Worm (Caenorhabditis elegans) whole organism, mixed stage, embryonic: Measurements from ENCODE around the gene Y41D4B.14.
"Not testable (repeated sequence)": the region's sequence is repeated elsewhere in the genome, so short reads cannot be mapped to it uniquely, and the experiment has no call there.

Experiments
- blmp-1 ChIP-seq: fragments of 150-350 bp; optimal IDR thresholded peaks from 2 replicates; lab custom pipeline; 2014; ENCODE audit warnings: missing biosample characterization, missing genetic modification characterization
- ceh-83 ChIP-seq: fragments of 200-800 bp; sonication (Bioruptor generic); optimal IDR thresholded peaks from 2 replicates; lab custom pipeline; 2018; ENCODE audit warnings: mild to moderate bottlenecking, missing genetic modification characterization, missing compliant biosample characterization
- ces-1 ChIP-seq: fragments of 150-350 bp; optimal IDR thresholded peaks from 2 replicates; lab custom pipeline; 2014; ENCODE audit warnings: missing biosample characterization, missing genetic modification reagents, missing genetic modification characterization
- cnd-1 ChIP-seq: fragments of 200-800 bp; sonication (Bioruptor generic); optimal IDR thresholded peaks from 2 replicates; lab custom pipeline; 2018; ENCODE audit warnings: mild to moderate bottlenecking, missing genetic modification characterization, missing compliant biosample characterization
- elt-1 ChIP-seq: sonication (generic microtip); optimal IDR thresholded peaks from 2 replicates; lab custom pipeline; 2017; ENCODE audit warnings: missing genetic modification characterization, mild to moderate bottlenecking, missing compliant biosample characterization, antibody characterized with exemption, moderate library complexity, borderline replicate concordance; ENCODE audit not compliant: insufficient read depth
- flh-1 ChIP-seq: fragments of 200-800 bp; sonication (Bioruptor generic); optimal IDR thresholded peaks from 2 replicates; lab custom pipeline; 2018; ENCODE audit warnings: mild to moderate bottlenecking, missing genetic modification characterization, moderate library complexity, missing compliant biosample characterization
- hlh-1 ChIP-seq: fragments of 150-350 bp; optimal IDR thresholded peaks from 2 replicates; lab custom pipeline; 2014; ENCODE audit warnings: missing biosample characterization, missing genetic modification reagents, missing genetic modification characterization
- lin-32 ChIP-seq: fragments of 200-800 bp; sonication (Bioruptor generic); optimal IDR thresholded peaks from 2 replicates; lab custom pipeline; 2018; ENCODE audit warnings: mild to moderate bottlenecking, missing genetic modification characterization, missing compliant biosample characterization
- lsy-2 ChIP-seq: fragments of 150-350 bp; optimal IDR thresholded peaks from 2 replicates; lab custom pipeline; 2014; ENCODE audit warnings: missing biosample characterization, missing genetic modification characterization
- mab-5 ChIP-seq: fragments of 150-350 bp; optimal IDR thresholded peaks from 2 replicates; lab custom pipeline; 2014; ENCODE audit warnings: missing biosample characterization, missing genetic modification characterization
- nhr-12 ChIP-seq: fragments of 150-350 bp; optimal IDR thresholded peaks from 2 replicates; lab custom pipeline; 2014; ENCODE audit warnings: missing biosample characterization, missing genetic modification characterization
- nhr-2 ChIP-seq: fragments of 150-350 bp; optimal IDR thresholded peaks from 2 replicates; lab custom pipeline; 2014; ENCODE audit warnings: missing biosample characterization, missing genetic modification characterization
- nhr-237 ChIP-seq: fragments of 150-350 bp; optimal IDR thresholded peaks from 2 replicates; lab custom pipeline; 2014; ENCODE audit warnings: missing biosample characterization, missing genetic modification characterization
- nhr-28 ChIP-seq: fragments of 150-350 bp; optimal IDR thresholded peaks from 2 replicates; lab custom pipeline; 2014; ENCODE audit warnings: missing biosample characterization, missing genetic modification characterization
- nhr-76 ChIP-seq: sonication (generic microtip); optimal IDR thresholded peaks from 2 replicates; lab custom pipeline; 2017; ENCODE audit warnings: missing biosample characterization, missing genetic modification characterization
- pha-4 ChIP-seq: fragments of 150-350 bp; optimal IDR thresholded peaks from 2 replicates; lab custom pipeline; 2018; ENCODE audit warnings: missing biosample characterization, missing genetic modification reagents, missing genetic modification characterization
- snpc-4 ChIP-seq: fragments of 150-350 bp; optimal IDR thresholded peaks from 2 replicates; lab custom pipeline; 2014; ENCODE audit warnings: missing biosample characterization, missing genetic modification characterization
- sptf-1 ChIP-seq: sonication (generic microtip); optimal IDR thresholded peaks from 2 replicates; lab custom pipeline; 2017; ENCODE audit warnings: mild to moderate bottlenecking, missing genetic modification characterization, moderate library complexity, missing compliant biosample characterization
- unc-120 ChIP-seq: sonication (generic microtip); optimal IDR thresholded peaks from 2 replicates; lab custom pipeline; 2017; ENCODE audit warnings: missing genetic modification characterization, missing compliant biosample characterization; ENCODE audit not compliant: poor library complexity, severe bottlenecking
- unc-39 ChIP-seq: fragments of 150-350 bp; optimal IDR thresholded peaks from 2 replicates; lab custom pipeline; 2014; ENCODE audit warnings: missing biosample characterization, missing genetic modification characterization
- unc-62 ChIP-seq: fragments of 150-350 bp; optimal IDR thresholded peaks from 2 replicates; lab custom pipeline; 2014; ENCODE audit warnings: missing biosample characterization, missing genetic modification reagents, missing genetic modification characterization
- zip-8 ChIP-seq: fragments of 150-350 bp; optimal IDR thresholded peaks from 2 replicates; lab custom pipeline; 2014; ENCODE audit warnings: missing biosample characterization, missing genetic modification characterization
- ztf-11 ChIP-seq: fragments of 150-350 bp; optimal IDR thresholded peaks from 2 replicates; lab custom pipeline; 2014; ENCODE audit warnings: missing biosample characterization, missing genetic modification characterization

The Y41D4B.14 gene

DNA sequence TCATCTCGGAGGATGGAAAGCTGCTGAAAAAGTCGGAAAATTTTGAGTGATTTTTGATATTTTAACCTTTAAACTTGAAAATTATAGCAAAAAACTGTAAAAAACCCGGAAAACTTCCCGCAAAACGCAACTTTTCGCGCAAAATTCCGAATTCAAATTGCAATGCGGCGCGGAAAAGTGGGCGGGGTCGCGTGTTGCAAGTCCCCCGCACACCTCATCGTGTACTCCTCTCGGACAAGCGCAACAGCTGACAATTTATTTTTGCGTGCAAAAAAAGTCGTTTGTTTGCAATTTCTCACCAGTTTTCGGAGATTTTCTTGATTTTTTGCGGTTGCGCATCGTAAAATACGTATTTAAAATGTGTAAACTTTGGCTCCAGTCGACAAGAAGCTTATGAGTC is 19.0 kb downstream of the Y41D4B.14 start, which contains the start of gene npp-8 (continued):
- TF ChIP-seq unc-39 (tag; lab: Kevin White, UChicago), result peak; percentile 51

DNA sequence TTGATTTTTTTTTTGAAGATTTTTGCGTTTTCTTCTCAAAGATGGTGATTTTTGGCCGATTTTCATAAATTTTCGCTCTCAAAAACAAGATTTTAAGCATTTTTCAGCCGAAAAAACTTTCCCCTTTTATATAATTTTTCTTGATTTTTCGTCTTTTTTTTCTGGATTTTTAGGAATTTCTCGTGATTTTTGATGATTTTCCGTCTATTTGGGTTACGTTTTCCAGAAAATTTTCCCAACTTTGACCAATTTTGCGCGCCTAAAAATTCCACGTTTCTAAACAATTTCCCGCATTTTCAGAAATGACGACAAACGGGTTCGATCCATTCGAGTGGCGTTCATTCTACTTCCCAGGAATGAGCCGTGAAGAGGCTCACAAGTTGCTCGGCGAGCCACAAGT is 20.2 kb downstream of the Y41D4B.14 start, which contains the start of gene ced-2:
ced-2 (plus strand) TSS at position 301 of the 400 bp plus-strand sequence.
- TF ChIP-seq unc-62 (GFP tag; lab: Kevin White, UChicago), result no peak
- no peak for TF ChIP-seq pha-4 (tag; lab: Kevin White, UChicago)
- no peak for TF ChIP-seq mab-5 (tag; lab: Kevin White, UChicago)
- no peak for TF ChIP-seq flh-1 (GFP tag; lab: Kevin White, UChicago)
- TF ChIP-seq unc-120 (tag; lab: Kevin White, UChicago), result no peak
- no peak for TF ChIP-seq cnd-1
- no peak for TF ChIP-seq zip-8 (tag; lab: Kevin White, UChicago)
- no peak for TF ChIP-seq nhr-28 (tag; lab: Kevin White, UChicago)

DNA sequence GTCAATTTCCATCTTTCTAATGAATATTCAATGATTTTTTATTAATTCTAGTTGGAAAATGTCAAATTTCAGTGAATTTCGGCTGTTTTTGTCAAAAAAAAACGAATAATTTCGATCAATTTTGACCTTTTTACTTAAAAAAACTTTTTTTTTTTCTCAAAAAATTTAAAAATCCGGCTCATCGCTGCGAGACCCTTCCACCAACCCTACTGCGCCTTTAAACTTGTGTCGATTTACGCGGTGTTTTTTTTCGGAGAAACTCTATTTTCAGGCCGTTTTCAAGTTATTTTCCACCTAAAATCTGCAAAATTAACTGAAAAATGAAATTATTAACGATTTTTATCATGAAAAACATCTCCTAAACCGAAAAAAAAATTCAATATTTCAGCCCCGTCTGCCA is 24.0 kb downstream of the Y41D4B.14 start:
- TF ChIP-seq elt-1 (no peak), cnd-1 (no peak), ces-1 (GFP tag; lab: Kevin White, UChicago) (no peak), ztf-11 (tag; lab: Kevin White, UChicago) (no peak), sptf-1 (tag; lab: Kevin White, UChicago) (no peak), nhr-28 (tag; lab: Kevin White, UChicago) (no peak), nhr-76 (tag; lab: Kevin White, UChicago) (no peak), nhr-12 (tag; lab: Kevin White, UChicago) (no peak), blmp-1 (no peak), unc-120 (tag; lab: Kevin White, UChicago) (no peak), nhr-237 (tag; lab: Kevin White, UChicago) (no peak), hlh-1 (tag; lab: Kevin White, UChicago) (no peak), lin-32 (GFP tag; lab: Kevin White, UChicago) (no peak)

DNA sequence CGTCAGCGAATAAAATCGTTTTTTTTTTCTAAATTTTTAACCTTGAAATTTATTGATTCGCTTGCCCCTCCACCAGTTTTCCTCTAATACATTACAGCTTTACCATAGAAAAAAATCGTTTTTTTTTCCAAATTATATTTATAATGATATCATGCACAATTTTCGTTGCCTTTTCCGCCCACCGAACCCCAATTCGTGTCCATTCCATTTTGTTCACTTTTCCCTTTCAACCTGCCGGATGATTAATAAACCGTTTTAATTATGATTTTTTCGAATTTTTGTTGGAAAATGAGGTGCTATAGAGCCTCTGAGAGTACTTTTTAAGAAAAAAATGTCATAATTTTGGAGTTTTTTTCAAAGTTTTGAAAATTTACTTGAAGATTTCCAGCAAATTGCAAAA is 24.5 kb downstream of the Y41D4B.14 start, which contains the start of gene set-23:
set-23 (plus strand) TSS at position 301 of the 400 bp plus-strand sequence.
- TF ChIP-seq snpc-4, result no peak
- no peak for TF ChIP-seq pha-4 (tag; lab: Kevin White, UChicago)

DNA sequence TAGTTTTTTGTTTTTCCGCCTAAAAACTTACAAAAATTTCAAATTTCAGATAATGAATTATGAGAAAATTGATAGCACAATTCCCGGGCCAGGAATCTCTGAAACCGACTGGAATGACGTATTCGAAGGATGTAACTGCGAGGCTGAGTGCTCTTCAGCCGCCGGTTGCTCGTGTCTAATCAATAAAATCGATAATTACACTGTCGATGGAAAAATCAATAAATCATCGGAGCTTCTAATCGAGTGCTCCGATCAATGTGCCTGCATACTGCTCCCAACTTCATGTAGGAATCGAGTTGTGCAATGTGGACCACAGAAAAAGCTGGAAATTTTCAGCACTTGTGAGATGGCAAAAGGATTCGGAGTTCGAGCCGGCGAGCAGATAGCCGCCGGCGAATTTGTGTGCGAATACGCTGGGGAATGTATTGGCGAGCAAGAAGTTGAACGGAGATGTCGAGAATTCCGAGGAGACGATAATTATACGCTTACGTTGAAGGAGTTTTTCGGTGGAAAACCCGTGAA is 26.2 kb downstream of the Y41D4B.14 start:
- no peak for TF ChIP-seq sptf-1 (tag; lab: Kevin White, UChicago)
- TF ChIP-seq nhr-2 (tag; lab: Kevin White, UChicago), result no peak
- no peak for TF ChIP-seq pha-4 (tag; lab: Kevin White, UChicago)
- TF ChIP-seq elt-1, result no peak
- no peak for TF ChIP-seq cnd-1
- no peak for TF ChIP-seq snpc-4
- TF ChIP-seq hlh-1 (tag; lab: Kevin White, UChicago), result no peak
- no peak for TF ChIP-seq nhr-76 (tag; lab: Kevin White, UChicago)
- TF ChIP-seq nhr-28 (tag; lab: Kevin White, UChicago), result no peak
- no peak for TF ChIP-seq blmp-1

DNA sequence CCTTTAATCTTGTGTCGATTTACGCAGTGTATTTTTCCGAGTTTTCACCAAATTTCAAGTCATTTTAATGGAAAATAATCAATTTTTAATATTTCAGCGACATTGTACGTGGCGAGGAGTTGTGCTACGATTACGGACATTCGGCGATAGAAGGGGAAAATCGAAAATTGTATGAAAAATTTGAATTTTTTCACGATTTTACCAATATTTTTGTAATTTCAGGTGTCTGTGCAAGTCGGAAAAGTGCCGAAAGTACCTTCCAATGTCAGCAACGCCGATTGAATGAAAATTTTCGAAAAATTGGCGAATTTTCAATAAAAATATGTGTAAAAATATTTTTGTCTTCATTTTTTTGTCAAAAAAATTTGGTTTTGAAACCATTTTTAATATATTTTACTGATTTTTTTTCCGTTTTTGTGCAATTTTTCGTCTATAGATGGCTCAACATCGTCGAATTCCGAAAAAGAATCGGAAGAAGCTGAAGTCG is 28.5 kb downstream of the Y41D4B.14 start, which contains the start of gene Y41D4B.11:
Y41D4B.11 (plus strand) TSS at position 437 of the 487 bp plus-strand sequence.
- no peak for TF ChIP-seq unc-62 (GFP tag; lab: Kevin White, UChicago)
- TF ChIP-seq, all 35 proteins: peak for 0

DNA sequence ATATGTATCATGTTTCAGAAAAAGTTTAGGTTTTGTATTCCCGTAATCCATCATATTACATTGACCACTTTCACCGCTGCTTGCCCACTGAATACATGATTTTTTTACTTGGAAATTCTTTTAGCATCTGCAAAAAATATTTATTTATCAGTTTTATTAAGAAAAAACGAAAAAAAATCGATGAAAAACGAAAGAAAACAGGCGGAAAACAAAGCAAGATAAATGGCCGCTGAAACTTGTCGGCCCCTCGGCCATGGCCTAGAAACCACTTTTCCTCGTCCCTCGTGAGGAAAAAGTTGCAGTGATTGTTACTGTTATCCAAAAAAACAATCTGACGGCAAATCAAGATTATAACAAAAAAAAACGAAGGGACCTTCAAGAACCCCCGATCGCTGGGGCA is 33.1 kb downstream of the Y41D4B.14 start, which contains the start of gene dsl-3:
dsl-3 (plus strand) TSS at position 301 of the 400 bp plus-strand sequence.
- TF ChIP-seq ceh-83 (GFP tag; lab: Kevin White, UChicago); lin-32 (GFP tag; lab: Kevin White, UChicago); nhr-237 (tag; lab: Kevin White, UChicago): not testable (repeated sequence)
- TF ChIP-seq, all 35 proteins: peak for 0; not testable (repeated sequence) for 35

DNA sequence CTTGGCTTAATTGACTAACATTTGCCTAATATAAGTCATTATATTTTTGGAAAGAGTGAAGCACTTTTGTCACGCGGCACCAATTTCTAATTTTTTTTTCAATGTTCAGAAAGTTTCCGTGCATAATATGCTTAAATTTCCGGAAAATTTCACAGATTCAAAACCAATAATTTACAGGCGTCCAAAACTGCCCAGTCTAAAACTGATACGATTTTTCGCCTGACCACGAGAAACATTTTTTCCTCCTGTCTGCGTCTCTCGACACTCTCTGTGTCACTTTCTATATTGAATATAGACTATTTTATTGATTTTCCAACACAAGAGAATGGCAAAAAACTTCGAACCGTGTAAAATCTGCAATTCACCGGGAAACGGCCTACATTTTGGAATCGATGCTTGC is 36.8 kb downstream of the Y41D4B.14 start, which contains the start of gene nhr-122:
nhr-122 (plus strand) TSS at position 301 of the 400 bp plus-strand sequence.
- TF ChIP-seq unc-62 (GFP tag; lab: Kevin White, UChicago) (no peak), flh-1 (GFP tag; lab: Kevin White, UChicago) (no peak), snpc-4 (no peak), nhr-237 (tag; lab: Kevin White, UChicago) (no peak), nhr-2 (tag; lab: Kevin White, UChicago) (no peak), lsy-2 (tag; lab: Kevin White, UChicago) (no peak), hlh-1 (tag; lab: Kevin White, UChicago) (no peak), nhr-76 (tag; lab: Kevin White, UChicago) (no peak), zip-8 (tag; lab: Kevin White, UChicago) (no peak)
